Worm (Caenorhabditis elegans) whole organism, mixed stage, embryonic: Measurements from ENCODE around the gene tiar-1.

Experiments used
- M03D4.4 ChIP-seq: sonication (generic microtip); optimal IDR thresholded peaks from 2 replicates; lab custom pipeline; 2017; ENCODE audit warnings: mild to moderate bottlenecking, missing genetic modification characterization, missing compliant biosample characterization
- bed-3 ChIP-seq: fragments of 200-800 bp; sonication (Bioruptor generic); optimal IDR thresholded peaks from 3 replicates; lab custom pipeline; 2018; ENCODE audit warnings: mild to moderate bottlenecking, missing genetic modification characterization, moderate library complexity, missing compliant biosample characterization
- blmp-1 ChIP-seq: fragments of 150-350 bp; optimal IDR thresholded peaks from 2 replicates; lab custom pipeline; 2014; ENCODE audit warnings: missing biosample characterization, missing genetic modification characterization
- ceh-39 ChIP-seq: fragments of 150-350 bp; optimal IDR thresholded peaks from 2 replicates; lab custom pipeline; 2014; ENCODE audit warnings: missing biosample characterization, missing genetic modification characterization
- ceh-43 ChIP-seq: fragments of 200-800 bp; sonication (Bioruptor generic); optimal IDR thresholded peaks from 2 replicates; lab custom pipeline; 2018; ENCODE audit warnings: mild to moderate bottlenecking, missing genetic modification characterization, moderate library complexity, missing compliant biosample characterization
- ceh-83 ChIP-seq: fragments of 200-800 bp; sonication (Bioruptor generic); optimal IDR thresholded peaks from 2 replicates; lab custom pipeline; 2018; ENCODE audit warnings: mild to moderate bottlenecking, missing genetic modification characterization, missing compliant biosample characterization
- ces-1 ChIP-seq: fragments of 150-350 bp; optimal IDR thresholded peaks from 2 replicates; lab custom pipeline; 2014; ENCODE audit warnings: missing biosample characterization, missing genetic modification reagents, missing genetic modification characterization
- cnd-1 ChIP-seq: fragments of 200-800 bp; sonication (Bioruptor generic); optimal IDR thresholded peaks from 2 replicates; lab custom pipeline; 2018; ENCODE audit warnings: mild to moderate bottlenecking, missing genetic modification characterization, missing compliant biosample characterization
- drap-1 ChIP-seq: fragments of 200-800 bp; sonication (Bioruptor generic); optimal IDR thresholded peaks from 3 replicates; lab custom pipeline; 2018; ENCODE audit warnings: mild to moderate bottlenecking, missing genetic modification characterization, missing compliant biosample characterization
- elt-1 ChIP-seq: sonication (generic microtip); optimal IDR thresholded peaks from 2 replicates; lab custom pipeline; 2017; ENCODE audit warnings: missing genetic modification characterization, mild to moderate bottlenecking, missing compliant biosample characterization, antibody characterized with exemption, moderate library complexity, borderline replicate concordance; ENCODE audit not compliant: insufficient read depth
- elt-3 ChIP-seq: fragments of 150-350 bp; optimal IDR thresholded peaks from 2 replicates; lab custom pipeline; 2014; ENCODE audit warnings: missing biosample characterization, missing genetic modification characterization
- flh-1 ChIP-seq: fragments of 200-800 bp; sonication (Bioruptor generic); optimal IDR thresholded peaks from 2 replicates; lab custom pipeline; 2018; ENCODE audit warnings: mild to moderate bottlenecking, missing genetic modification characterization, moderate library complexity, missing compliant biosample characterization
- ham-2 ChIP-seq: fragments of 200-800 bp; sonication (Bioruptor generic); optimal IDR thresholded peaks from 2 replicates; lab custom pipeline; 2018; ENCODE audit warnings: mild to moderate bottlenecking, missing genetic modification characterization, missing compliant biosample characterization
- hlh-1 ChIP-seq: fragments of 150-350 bp; optimal IDR thresholded peaks from 2 replicates; lab custom pipeline; 2014; ENCODE audit warnings: missing biosample characterization, missing genetic modification reagents, missing genetic modification characterization
- lin-13 ChIP-seq: fragments of 150-350 bp; optimal IDR thresholded peaks from 2 replicates; lab custom pipeline; 2014; ENCODE audit warnings: missing biosample characterization, missing genetic modification characterization
- lin-32 ChIP-seq: fragments of 200-800 bp; sonication (Bioruptor generic); optimal IDR thresholded peaks from 2 replicates; lab custom pipeline; 2018; ENCODE audit warnings: mild to moderate bottlenecking, missing genetic modification characterization, missing compliant biosample characterization
- mab-5 ChIP-seq: fragments of 150-350 bp; optimal IDR thresholded peaks from 2 replicates; lab custom pipeline; 2014; ENCODE audit warnings: missing biosample characterization, missing genetic modification characterization
- mep-1 ChIP-seq: fragments of 150-350 bp; optimal IDR thresholded peaks from 2 replicates; lab custom pipeline; 2017; ENCODE audit warnings: missing biosample characterization, missing genetic modification reagents, missing genetic modification characterization, inconsistent platforms
- mls-2 ChIP-seq: sonication (generic microtip); optimal IDR thresholded peaks from 2 replicates; lab custom pipeline; 2016; ENCODE audit warnings: mild to moderate bottlenecking, missing genetic modification characterization, moderate library complexity, missing compliant biosample characterization
- nhr-12 ChIP-seq: fragments of 150-350 bp; optimal IDR thresholded peaks from 2 replicates; lab custom pipeline; 2014; ENCODE audit warnings: missing biosample characterization, missing genetic modification characterization
- nhr-2 ChIP-seq: fragments of 150-350 bp; optimal IDR thresholded peaks from 2 replicates; lab custom pipeline; 2014; ENCODE audit warnings: missing biosample characterization, missing genetic modification characterization
- nhr-28 ChIP-seq: fragments of 150-350 bp; optimal IDR thresholded peaks from 2 replicates; lab custom pipeline; 2014; ENCODE audit warnings: missing biosample characterization, missing genetic modification characterization
- pha-4 ChIP-seq: fragments of 150-350 bp; optimal IDR thresholded peaks from 2 replicates; lab custom pipeline; 2018; ENCODE audit warnings: missing biosample characterization, missing genetic modification reagents, missing genetic modification characterization
- sem-2 ChIP-seq: fragments of 200-800 bp; sonication (Bioruptor generic); optimal IDR thresholded peaks from 2 replicates; lab custom pipeline; 2018; ENCODE audit warnings: mild to moderate bottlenecking, missing genetic modification characterization, missing compliant biosample characterization
- snpc-4 ChIP-seq: fragments of 150-350 bp; optimal IDR thresholded peaks from 2 replicates; lab custom pipeline; 2014; ENCODE audit warnings: missing biosample characterization, missing genetic modification characterization
- sptf-1 ChIP-seq: sonication (generic microtip); optimal IDR thresholded peaks from 2 replicates; lab custom pipeline; 2017; ENCODE audit warnings: mild to moderate bottlenecking, missing genetic modification characterization, moderate library complexity, missing compliant biosample characterization
- tbx-8 ChIP-seq: fragments of 200-800 bp; sonication (Bioruptor generic); optimal IDR thresholded peaks from 2 replicates; lab custom pipeline; 2018; ENCODE audit warnings: mild to moderate bottlenecking, missing genetic modification characterization, moderate library complexity, missing compliant biosample characterization
- unc-39 ChIP-seq: fragments of 150-350 bp; optimal IDR thresholded peaks from 2 replicates; lab custom pipeline; 2014; ENCODE audit warnings: missing biosample characterization, missing genetic modification characterization
- unc-62 ChIP-seq: fragments of 150-350 bp; optimal IDR thresholded peaks from 2 replicates; lab custom pipeline; 2014; ENCODE audit warnings: missing biosample characterization, missing genetic modification reagents, missing genetic modification characterization
- zip-8 ChIP-seq: fragments of 150-350 bp; optimal IDR thresholded peaks from 2 replicates; lab custom pipeline; 2014; ENCODE audit warnings: missing biosample characterization, missing genetic modification characterization
- ztf-11 ChIP-seq: fragments of 150-350 bp; optimal IDR thresholded peaks from 2 replicates; lab custom pipeline; 2014; ENCODE audit warnings: missing biosample characterization, missing genetic modification characterization

The tiar-1 gene

ce11 chrII:5698869-5699268, 15.8 kb downstream of the tiar-1 start, which contains the start of the genes C25H3.10 and C25H3.1:
TSS of gene C25H3.10 (minus strand) at chrII:5698969.
TSS of gene C25H3.1 (plus strand) at chrII:5699071.
- TF ChIP-seq unc-39 (tag; lab: Kevin White, UChicago) (no peak), ceh-39 (tag; lab: Kevin White, UChicago) (no peak), zip-8 (tag; lab: Kevin White, UChicago) (no peak), mep-1 (tag; lab: Kevin White, UChicago) (no peak), blmp-1 (tag; lab: Kevin White, UChicago) (no peak), hlh-1 (tag; lab: Kevin White, UChicago) (no peak), M03D4.4 (tag; lab: Kevin White, UChicago) (no peak), lin-13 (tag; lab: Kevin White, UChicago) (no peak), mab-5 (tag; lab: Kevin White, UChicago) (no peak), unc-62 (GFP tag; lab: Kevin White, UChicago) (no peak), mls-2 (tag; lab: Kevin White, UChicago) (no peak), bed-3 (no peak), elt-1 (tag; lab: Kevin White, UChicago) (no peak), ham-2 (no peak), ceh-43 (no peak), elt-3 (tag; lab: Kevin White, UChicago) (no peak), nhr-2 (tag; lab: Kevin White, UChicago) (no peak), ces-1 (GFP tag; lab: Kevin White, UChicago) (no peak)

ce11 chrII:5698254-5698653, 16.4 kb downstream of the tiar-1 start:
- TF ChIP-seq ztf-11 (no peak), cnd-1 (tag; lab: Kevin White, UChicago) (no peak), nhr-28 (tag; lab: Kevin White, UChicago) (no peak), elt-3 (tag; lab: Kevin White, UChicago) (no peak), tbx-8 (GFP tag; lab: Kevin White, UChicago) (no peak), ceh-43 (no peak), sptf-1 (tag; lab: Kevin White, UChicago) (no peak), unc-39 (tag; lab: Kevin White, UChicago) (no peak), M03D4.4 (tag; lab: Kevin White, UChicago) (no peak), snpc-4 (tag; lab: Kevin White, UChicago) (no peak), ces-1 (GFP tag; lab: Kevin White, UChicago) (no peak), ham-2 (no peak), sem-2 (GFP tag; lab: Kevin White, UChicago) (no peak), elt-1 (tag; lab: Kevin White, UChicago) (no peak), drap-1 (GFP tag; lab: Kevin White, UChicago) (no peak), nhr-2 (tag; lab: Kevin White, UChicago) (no peak), lin-13 (tag; lab: Kevin White, UChicago) (no peak), unc-62 (GFP tag; lab: Kevin White, UChicago) (no peak), lin-32 (no peak), ceh-83 (GFP tag; lab: Kevin White, UChicago) (no peak)

ce11 chrII:5697338-5697737, 17.3 kb downstream of the tiar-1 start:
- TF ChIP-seq ztf-11: no peak
- no peak for TF ChIP-seq drap-1 (GFP tag; lab: Kevin White, UChicago)
- TF ChIP-seq flh-1 (GFP tag; lab: Kevin White, UChicago): no peak
- TF ChIP-seq, all 35 proteins: peak for 0

ce11 chrII:5696218-5696617, 18.4 kb downstream of the tiar-1 start:
- TF ChIP-seq cnd-1 (tag; lab: Kevin White, UChicago): no peak
- TF ChIP-seq mab-5 (tag; lab: Kevin White, UChicago): no peak
- no peak for TF ChIP-seq nhr-12 (tag; lab: Kevin White, UChicago)
- TF ChIP-seq nhr-2 (tag; lab: Kevin White, UChicago): no peak
- no peak for TF ChIP-seq ceh-39 (tag; lab: Kevin White, UChicago)
- TF ChIP-seq M03D4.4 (tag; lab: Kevin White, UChicago): no peak
- no peak for TF ChIP-seq elt-3 (tag; lab: Kevin White, UChicago)
- no peak for TF ChIP-seq snpc-4 (tag; lab: Kevin White, UChicago)
- no peak for TF ChIP-seq tbx-8 (GFP tag; lab: Kevin White, UChicago)
- TF ChIP-seq pha-4: no peak
- no peak for TF ChIP-seq ces-1 (GFP tag; lab: Kevin White, UChicago)
- no peak for TF ChIP-seq drap-1 (GFP tag; lab: Kevin White, UChicago)
- TF ChIP-seq, all 35 proteins: peak for 0
